7 worm cellular contexts compared by ENCODE assay signal in the genomic region with DNA sequence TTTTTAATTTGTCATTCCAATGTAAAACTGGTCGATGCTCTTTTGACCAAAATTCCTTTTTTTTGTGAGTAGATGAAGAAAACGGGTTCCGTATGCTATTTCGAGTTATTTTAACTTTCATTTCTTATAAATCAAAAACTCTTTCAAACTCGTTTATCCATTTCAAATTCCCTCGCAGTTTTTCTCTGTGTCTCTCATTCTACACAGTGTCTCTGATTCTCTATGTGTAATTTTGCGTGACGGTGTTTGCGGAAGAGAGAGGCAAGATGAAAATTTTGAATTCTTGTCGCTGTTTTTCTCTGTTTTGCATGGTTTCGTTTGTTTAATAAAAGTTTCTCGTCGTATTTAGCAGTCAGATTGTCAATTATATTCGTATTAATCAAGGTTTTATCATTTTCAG.
A peak's percentile ranks its signal among the peaks of the same experiment; 100 is the strongest.
TF ChIP-seq lines count a peak whose summit lies in the region.

A gene (plus strand): TSS at position 399 of the 400 bp plus-strand sequence.

TF ChIP-seq in whole organism, L1 larva, 84 proteins besides CTCF, POLR2A, EP300 and RAD21 (continued from another document and continues in another):
- TF ChIP-seq C16A3.4 (tag; optimal IDR thresholded peaks at IDR 0.05; lab: Kevin White, UChicago), result peak; percentile 92
- peak; percentile 96 for TF ChIP-seq nhr-47 (tag; optimal IDR thresholded peaks at IDR 0.05; lab: Kevin White, UChicago)
- TF ChIP-seq ets-5 (GFP tag; IDR thresholded peaks at IDR 0.05; lab: Robert Waterston, UW), result no peak
- peak; percentile 93 for TF ChIP-seq nhr-19 (GFP tag; conservative IDR thresholded peaks at IDR 0.05; lab: Robert Waterston, UW)
- TF ChIP-seq lin-35 (GFP tag; optimal IDR thresholded peaks at IDR 0.05; lab: Kevin White, UChicago), result peak; percentile 100
- TF ChIP-seq ceh-63 (GFP tag; optimal IDR thresholded peaks at IDR 0.05; lab: Kevin White, UChicago), result no peak
- peak; percentile 67 for TF ChIP-seq fkh-4 (tag; optimal IDR thresholded peaks at IDR 0.05; lab: Kevin White, UChicago; ENCODE audit: borderline replicate concordance)
- TF ChIP-seq elt-3 (tag; optimal IDR thresholded peaks at IDR 0.05; lab: Kevin White, UChicago), result peak in 2 of 6 experiments; percentile 76 to 91
- peak; percentile 80 for TF ChIP-seq C04F5.9 (tag; optimal IDR thresholded peaks at IDR 0.05; lab: Kevin White, UChicago)
- TF ChIP-seq dsc-1 (tag; optimal IDR thresholded peaks at IDR 0.05; lab: Kevin White, UChicago), result peak; percentile 94
- no peak for TF ChIP-seq nhr-28 (tag; optimal IDR thresholded peaks at IDR 0.05; lab: Kevin White, UChicago)
- peak; percentile 86 for TF ChIP-seq nhr-11 (tag; optimal IDR thresholded peaks at IDR 0.05; lab: Kevin White, UChicago)
- TF ChIP-seq aly-2 (tag; optimal IDR thresholded peaks at IDR 0.05; lab: Kevin White, UChicago), result peak; percentile 92
- no peak for TF ChIP-seq hlh-4 (tag; optimal IDR thresholded peaks at IDR 0.05; lab: Kevin White, UChicago)
- peak; percentile 41; the same call in 1 of the 2 replicates for TF ChIP-seq unc-98 (GFP tag; IDR thresholded peaks at IDR 0.05; lab: Robert Waterston, UW)
- TF ChIP-seq nhr-77 (tag; optimal IDR thresholded peaks at IDR 0.05; lab: Kevin White, UChicago), result peak; percentile 61
- peak; percentile 96 for TF ChIP-seq nhr-71 (tag; optimal IDR thresholded peaks at IDR 0.05; lab: Kevin White, UChicago)

TF ChIP-seq in whole organism, L2 larva, 48 proteins besides CTCF, POLR2A, EP300 and RAD21 (continued from another document and continues in another):
- no peak for TF ChIP-seq mdl-1 (tag; optimal IDR thresholded peaks at IDR 0.05; lab: Kevin White, UChicago)
- no peak for TF ChIP-seq snpc-4 (tag; optimal IDR thresholded peaks at IDR 0.05; lab: Kevin White, UChicago)
- TF ChIP-seq lsy-2 (tag; optimal IDR thresholded peaks at IDR 0.05; lab: Kevin White, UChicago), result peak; percentile 89 to 95
- no peak for TF ChIP-seq skn-1 (tag; optimal IDR thresholded peaks at IDR 0.05; lab: Kevin White, UChicago)
- TF ChIP-seq Y55F3AM.14 (GFP tag; optimal IDR thresholded peaks at IDR 0.05; lab: Kevin White, UChicago), result no peak
- TF ChIP-seq F13H6.1 (tag; optimal IDR thresholded peaks at IDR 0.05; lab: Kevin White, UChicago), result no peak
- peak; percentile 52 for TF ChIP-seq zag-1 (tag; optimal IDR thresholded peaks at IDR 0.05; lab: Kevin White, UChicago)
- no peak for TF ChIP-seq fos-1 (tag; optimal IDR thresholded peaks at IDR 0.05; lab: Kevin White, UChicago)
- peak; percentile 90 for TF ChIP-seq nhr-6 (tag; optimal IDR thresholded peaks at IDR 0.05; lab: Kevin White, UChicago)
- no peak for TF ChIP-seq C34F6.9 (tag; optimal IDR thresholded peaks at IDR 0.05; lab: Kevin White, UChicago)
- TF ChIP-seq elt-3 (tag; optimal IDR thresholded peaks at IDR 0.05; lab: Kevin White, UChicago), result no peak
- no peak for TF ChIP-seq nhr-237 (tag; optimal IDR thresholded peaks at IDR 0.05; lab: Kevin White, UChicago)
- TF ChIP-seq aly-2 (tag; optimal IDR thresholded peaks at IDR 0.05; lab: Kevin White, UChicago), result no peak
- no peak for TF ChIP-seq ztf-11 (tag; optimal IDR thresholded peaks at IDR 0.05; lab: Kevin White, UChicago)
- peak; percentile 87 for TF ChIP-seq mab-5 (tag; optimal IDR thresholded peaks at IDR 0.05; lab: Kevin White, UChicago)
- no peak for TF ChIP-seq lin-13 (GFP tag; optimal IDR thresholded peaks at IDR 0.05; lab: Kevin White, UChicago)
- peak; percentile 46 for TF ChIP-seq ceh-82 (tag; optimal IDR thresholded peaks at IDR 0.05; lab: Kevin White, UChicago)
- no peak for TF ChIP-seq sem-4 (tag; optimal IDR thresholded peaks at IDR 0.05; lab: Kevin White, UChicago)
- no peak for TF ChIP-seq unc-39 (tag; optimal IDR thresholded peaks at IDR 0.05; lab: Kevin White, UChicago)
- no peak for TF ChIP-seq ama-1 (optimal IDR thresholded peaks at IDR 0.05; lab: Kevin White, UChicago)

TF ChIP-seq in whole organism, L3 larva, 47 proteins besides CTCF, POLR2A, EP300 and RAD21 (continued from another document and continues in another):
- TF ChIP-seq mdl-1 (tag; optimal IDR thresholded peaks at IDR 0.05; lab: Kevin White, UChicago) (no peak), mml-1 (tag; optimal IDR thresholded peaks at IDR 0.05; lab: Kevin White, UChicago) (no peak), unc-39 (tag; optimal IDR thresholded peaks at IDR 0.05; lab: Kevin White, UChicago) (no peak), elt-1 (tag; optimal IDR thresholded peaks at IDR 0.05; lab: Kevin White, UChicago) (no peak), ceh-82 (tag; optimal IDR thresholded peaks at IDR 0.05; lab: Kevin White, UChicago) (peak; percentile 75), fkh-2 (tag; optimal IDR thresholded peaks at IDR 0.05; lab: Kevin White, UChicago) (no peak), nhr-23 (tag; optimal IDR thresholded peaks at IDR 0.05; lab: Kevin White, UChicago) (peak; percentile 92), tbx-2 (tag; optimal IDR thresholded peaks at IDR 0.05; lab: Kevin White, UChicago) (no peak), fos-1 (tag; optimal IDR thresholded peaks at IDR 0.05; lab: Kevin White, UChicago) (no peak), eor-1 (tag; optimal IDR thresholded peaks at IDR 0.05; lab: Kevin White, UChicago) (no peak), egl-5 (tag; optimal IDR thresholded peaks at IDR 0.05; lab: Kevin White, UChicago) (peak; percentile 75), ceh-16 (tag; optimal IDR thresholded peaks at IDR 0.05; lab: Kevin White, UChicago) (no peak), aly-2 (tag; optimal IDR thresholded peaks at IDR 0.05; lab: Kevin White, UChicago) (no peak), egl-27 (tag; optimal IDR thresholded peaks at IDR 0.05; lab: Kevin White, UChicago) (no peak), ceh-9 (tag; optimal IDR thresholded peaks at IDR 0.05; lab: Kevin White, UChicago) (no peak), lin-15B (tag; optimal IDR thresholded peaks at IDR 0.05; lab: Kevin White, UChicago) (peak; percentile 74), lin-39 (tag; optimal IDR thresholded peaks at IDR 0.05; lab: Kevin White, UChicago) (peak; percentile 51), nhr-25 (tag; optimal IDR thresholded peaks at IDR 0.05; lab: Kevin White, UChicago) (peak; percentile 89), ama-1 (optimal IDR thresholded peaks at IDR 0.05; lab: Kevin White, UChicago) (no peak), unc-62 (GFP tag; optimal IDR thresholded peaks at IDR 0.05; lab: Kevin White, UChicago) (no peak)

TF ChIP-seq in whole organism, L4 larva, 104 proteins besides CTCF, POLR2A, EP300 and RAD21 (continued from another document and continues in another):
- TF ChIP-seq nhr-42 (GFP tag; IDR thresholded peaks at IDR 0.05; lab: Robert Waterston, UW), result peak; percentile 84
- TF ChIP-seq mes-2 (tag; optimal IDR thresholded peaks at IDR 0.05; lab: Kevin White, UChicago; ENCODE audit: poor library complexity, severe bottlenecking), result peak; percentile 93
- TF ChIP-seq mdt-29 (GFP tag; IDR thresholded peaks at IDR 0.05; lab: Robert Waterston, UW), result no peak
- TF ChIP-seq lin-1 (GFP tag; IDR thresholded peaks at IDR 0.05; lab: Robert Waterston, UW), result peak; percentile 68; the same call in 1 of the 2 replicates
- TF ChIP-seq T26A8.4 (GFP tag; IDR thresholded peaks at IDR 0.05; lab: Robert Waterston, UW), result peak; percentile 79
- TF ChIP-seq jun-1 (tag; optimal IDR thresholded peaks at IDR 0.05; lab: Kevin White, UChicago), result peak; percentile 57
- peak; percentile 42 for TF ChIP-seq zip-2 (tag; optimal IDR thresholded peaks at IDR 0.05; lab: Kevin White, UChicago)
- no peak for TF ChIP-seq snpc-1.2 (GFP tag; IDR thresholded peaks at IDR 0.05; lab: Robert Waterston, UW)
- TF ChIP-seq fkh-10 (GFP tag; optimal IDR thresholded peaks at IDR 0.05; lab: Kevin White, UChicago), result peak; percentile 30
- peak; percentile 29 for TF ChIP-seq F37D6.2 (tag; optimal IDR thresholded peaks at IDR 0.05; lab: Kevin White, UChicago)
- peak; percentile 68 for TF ChIP-seq madf-9 (GFP tag; conservative IDR thresholded peaks at IDR 0.05; lab: Robert Waterston, UW)
- TF ChIP-seq dmd-6 (GFP tag; IDR thresholded peaks at IDR 0.05; lab: Robert Waterston, UW), result peak; percentile 62
- TF ChIP-seq D1046.2 (GFP tag; IDR thresholded peaks at IDR 0.05; lab: Robert Waterston, UW), result no peak
- TF ChIP-seq unc-62 (GFP tag; optimal IDR thresholded peaks at IDR 0.05 in 1 of 2; lab: Kevin White, UChicago), result peak in 1 of 2 experiments; percentile 91
- TF ChIP-seq unc-62 (tag; optimal IDR thresholded peaks at IDR 0.05; lab: Kevin White, UChicago), result no peak
- TF ChIP-seq nhr-25 (tag; optimal IDR thresholded peaks at IDR 0.05; lab: Kevin White, UChicago; ENCODE audit: borderline replicate concordance, insufficient read depth), result peak; percentile 26
- TF ChIP-seq aha-1 (tag; lab: Kevin White, UChicago), result peak; percentile 97
- peak; percentile 74 for TF ChIP-seq nhr-11 (tag; optimal IDR thresholded peaks at IDR 0.05; lab: Kevin White, UChicago)
- peak; percentile 45 for TF ChIP-seq spr-1 (tag; optimal IDR thresholded peaks at IDR 0.05; lab: Kevin White, UChicago)

TF ChIP-seq in whole organism, late embryonic, 69 proteins besides CTCF, POLR2A, EP300 and RAD21 (continued from another document):
- TF ChIP-seq rnt-1 (tag; optimal IDR thresholded peaks at IDR 0.05; lab: Kevin White, UChicago), result peak; percentile 20
- TF ChIP-seq unc-55 (GFP tag; optimal IDR thresholded peaks at IDR 0.05; lab: Kevin White, UChicago), result peak; percentile 61
- TF ChIP-seq gmeb-2 (tag; optimal IDR thresholded peaks at IDR 0.05; lab: Kevin White, UChicago), result no peak
- TF ChIP-seq madf-2 (tag; optimal IDR thresholded peaks at IDR 0.05; lab: Kevin White, UChicago), result no peak
- TF ChIP-seq hlh-6 (tag; optimal IDR thresholded peaks at IDR 0.05; lab: Kevin White, UChicago), result no peak
- TF ChIP-seq ets-4 (tag; optimal IDR thresholded peaks at IDR 0.05; lab: Kevin White, UChicago), result peak; percentile 26
- TF ChIP-seq sdc-2 (tag; optimal IDR thresholded peaks at IDR 0.05; lab: Kevin White, UChicago), result peak; percentile 31

TF ChIP-seq in whole organism, mixed stage, embryonic, 35 proteins besides CTCF, POLR2A, EP300 and RAD21 (continued from another document):
- no peak for TF ChIP-seq nhr-2 (tag; optimal IDR thresholded peaks at IDR 0.05; lab: Kevin White, UChicago)
TF ChIP-seq in whole organism, mixed stage, embryonic: peak in this region for 2.

TF ChIP-seq in whole organism, young adult, 124 proteins besides CTCF, POLR2A, EP300 and RAD21 (continued from another document and continues in another):
- TF ChIP-seq tbp1 (GFP tag; optimal IDR thresholded peaks at IDR 0.05; lab: Kevin White, UChicago) (peak; percentile 57), D2030.7 (GFP tag; IDR thresholded peaks at IDR 0.05; lab: Robert Waterston, UW) (no peak), hlh-26 (GFP tag; conservative IDR thresholded peaks at IDR 0.05; lab: Robert Waterston, UW) (no peak), cebp-1 (GFP tag; IDR thresholded peaks at IDR 0.05; lab: Robert Waterston, UW) (no peak), cebp-1 (tag; optimal IDR thresholded peaks at IDR 0.05; lab: Kevin White, UChicago) (no peak), lsl-1 (GFP tag; optimal IDR thresholded peaks at IDR 0.05; lab: Kevin White, UChicago) (peak; percentile 30), ztf-26 (tag; optimal IDR thresholded peaks at IDR 0.05; lab: Kevin White, UChicago) (peak; percentile 4), F37B4.10 (GFP tag; IDR thresholded peaks at IDR 0.05; lab: Robert Waterston, UW) (no peak), nhr-27 (tag; optimal IDR thresholded peaks at IDR 0.05; lab: Kevin White, UChicago) (no peak), zim-3 (tag; optimal IDR thresholded peaks at IDR 0.05; lab: Kevin White, UChicago) (no peak), snpc-1.3 (tag; optimal IDR thresholded peaks at IDR 0.05; lab: Kevin White, UChicago; ENCODE audit: insufficient read depth) (no peak), dox-1 (GFP tag; IDR thresholded peaks at IDR 0.05; lab: Robert Waterston, UW) (peak; percentile 30; the same call in 1 of the 2 replicates), F57C9.4 (tag; optimal IDR thresholded peaks at IDR 0.05; lab: Kevin White, UChicago) (no peak), K11D2.4 (GFP tag; IDR thresholded peaks at IDR 0.05; lab: Robert Waterston, UW) (no peak), snpc-4 (GFP tag; optimal IDR thresholded peaks at IDR 0.05; lab: Kevin White, UChicago) (no peak), snpc-4 (tag; optimal IDR thresholded peaks at IDR 0.05; lab: Kevin White, UChicago) (peak in 1 of 4 experiments; percentile 46), T07F8.4 (tag; optimal IDR thresholded peaks at IDR 0.05; lab: Kevin White, UChicago) (no peak), snpc-3.4 (tag; optimal IDR thresholded peaks at IDR 0.05; lab: Kevin White, UChicago) (peak; percentile 55), pbrm-1 (GFP tag; IDR thresholded peaks at IDR 0.05; lab: Robert Waterston, UW) (0 out of 2 replicates have a peak, but pooled peaks have one; percentile 42), attf-6 (GFP tag; IDR thresholded peaks at IDR 0.05; lab: Robert Waterston, UW) (no peak), K12H6.12 (tag; optimal IDR thresholded peaks at IDR 0.05; lab: Kevin White, UChicago) (no peak), egl-44 (GFP tag; IDR thresholded peaks at IDR 0.05; lab: Robert Waterston, UW) (no peak), snpc-1.1 (tag; optimal IDR thresholded peaks at IDR 0.05; lab: Kevin White, UChicago; ENCODE audit: insufficient read depth) (peak; percentile 41), ztf-28 (GFP tag; IDR thresholded peaks at IDR 0.05; lab: Robert Waterston, UW) (no peak), ceh-40 (GFP tag; IDR thresholded peaks at IDR 0.05; lab: Robert Waterston, UW) (no peak), mxl-1 (tag; optimal IDR thresholded peaks at IDR 0.05; lab: Kevin White, UChicago) (no peak), cebp-2 (GFP tag; IDR thresholded peaks at IDR 0.05; lab: Robert Waterston, UW) (no peak), hlh-12 (tag; optimal IDR thresholded peaks at IDR 0.05; lab: Kevin White, UChicago) (no peak), hmg-20 (GFP tag; IDR thresholded peaks at IDR 0.05; lab: Robert Waterston, UW) (no peak), athp-1 (tag; optimal IDR thresholded peaks at IDR 0.05; lab: Kevin White, UChicago) (no peak), F55B11.4 (tag; optimal IDR thresholded peaks at IDR 0.05; lab: Kevin White, UChicago; ENCODE audit: borderline replicate concordance, insufficient read depth) (no peak), ztf-25 (GFP tag; IDR thresholded peaks at IDR 0.05; lab: Robert Waterston, UW) (no peak), C06A6.2 (GFP tag; conservative IDR thresholded peaks at IDR 0.05; lab: Robert Waterston, UW) (0 out of 2 replicates have a peak, but pooled peaks have one; percentile 50), madf-6 (GFP tag; IDR thresholded peaks at IDR 0.05; lab: Robert Waterston, UW) (peak; percentile 58), nhr-90 (tag; optimal IDR thresholded peaks at IDR 0.05; lab: Kevin White, UChicago) (no peak), F23B12.7 (tag; optimal IDR thresholded peaks at IDR 0.05; lab: Kevin White, UChicago; ENCODE audit: insufficient read depth) (no peak), nfyb-1 (GFP tag; IDR thresholded peaks at IDR 0.05; lab: Robert Waterston, UW) (peak; percentile 74), unc-130 (GFP tag; optimal IDR thresholded peaks at IDR 0.05; lab: Kevin White, UChicago) (no peak), ekl-4 (GFP tag; IDR thresholded peaks at IDR 0.05; lab: Robert Waterston, UW) (peak; percentile 70; the same call in 1 of the 2 replicates), hmg-1.2 (GFP tag; IDR thresholded peaks at IDR 0.05; lab: Robert Waterston, UW) (peak; percentile 97), somi-1 (GFP tag; optimal IDR thresholded peaks at IDR 0.05; lab: Kevin White, UChicago) (no peak), tbx-9 (tag; optimal IDR thresholded peaks at IDR 0.05; lab: Kevin White, UChicago; ENCODE audit: borderline replicate concordance) (no peak), ets-4 (GFP tag; optimal IDR thresholded peaks at IDR 0.05; lab: Kevin White, UChicago) (no peak), lsy-27 (tag; optimal IDR thresholded peaks at IDR 0.05; lab: Kevin White, UChicago; ENCODE audit: borderline replicate concordance, insufficient read depth) (no peak), ccch-3 (GFP tag; optimal IDR thresholded peaks at IDR 0.05; lab: Kevin White, UChicago) (no peak), dpl-1 (GFP tag; optimal IDR thresholded peaks at IDR 0.05; lab: Kevin White, UChicago) (peak; percentile 95), nfya-1 (tag; optimal IDR thresholded peaks at IDR 0.05; lab: Kevin White, UChicago; ENCODE audit: borderline replicate concordance, insufficient read depth) (no peak), aptf-3 (GFP tag; IDR thresholded peaks at IDR 0.05; lab: Robert Waterston, UW) (no peak), attf-5 (GFP tag; optimal IDR thresholded peaks at IDR 0.05; lab: Kevin White, UChicago) (peak; percentile 19), zfh-2 (GFP tag; conservative IDR thresholded peaks at IDR 0.05; lab: Robert Waterston, UW) (no peak), rec-8 (tag; optimal IDR thresholded peaks at IDR 0.05; lab: Kevin White, UChicago) (no peak)
